Worm (Caenorhabditis elegans) whole organism, dauer: ENCODE measurements around the gene tmed-4.
"Not testable (repeated sequence)": the region's sequence is repeated elsewhere in the genome, so short reads cannot be mapped to it uniquely, and the experiment has no call there.

Source experiments
- unc-62 ChIP-seq: sonication (generic microtip); optimal IDR thresholded peaks from 2 replicates; lab custom pipeline; 2017; ENCODE audit warnings: missing biosample characterization, missing genetic modification reagents, missing genetic modification characterization

Gene tmed-4

DNA sequence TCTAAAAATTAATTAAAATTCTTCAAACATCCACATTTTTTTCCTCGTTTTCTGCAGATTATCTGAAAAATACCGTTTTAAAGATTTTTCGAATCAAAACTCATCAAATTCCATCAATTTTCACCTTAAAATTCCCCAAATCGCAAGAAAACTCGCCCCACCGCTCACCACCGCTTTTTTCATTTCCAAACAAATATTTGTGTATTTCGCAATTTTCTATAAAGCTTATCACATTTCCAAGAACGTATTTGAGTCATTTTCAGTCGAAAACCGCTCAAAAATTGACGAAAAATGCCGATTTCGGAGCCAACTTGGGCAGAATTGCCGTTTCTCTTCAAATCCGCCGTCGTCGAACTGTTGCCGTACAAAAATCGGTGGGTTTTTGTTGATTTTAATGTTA, 828 bp upstream of the tmed-4 start, which contains the start of gene Y60A3A.8:
Gene Y60A3A.8 (plus strand): TSS at position 258 of the 400 bp plus-strand sequence.
- not testable (repeated sequence) for TF ChIP-seq unc-62

DNA sequence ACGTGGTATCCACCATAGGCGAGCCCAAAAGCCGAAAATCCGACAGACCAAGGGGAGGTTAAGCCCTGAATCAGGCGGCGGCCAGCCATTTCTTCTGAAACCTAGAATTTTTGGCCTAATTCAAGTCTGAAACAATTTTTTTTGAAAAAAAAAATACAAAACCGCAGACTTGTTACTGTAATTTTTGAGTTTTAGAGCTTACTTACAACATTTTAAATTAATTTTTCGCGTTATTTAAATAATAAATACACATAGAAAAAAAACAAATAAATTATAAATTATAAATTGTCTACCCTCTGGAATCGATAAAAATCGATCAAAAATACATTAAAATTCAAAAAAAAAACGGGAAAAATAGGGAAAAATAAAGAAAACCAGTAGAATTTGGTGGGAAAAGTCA, 2.4 kb downstream of the tmed-4 start, which contains the start of gene dhs-24:
Gene dhs-24 (minus strand): TSS at position 101 of the 400 bp plus-strand sequence.
- no peak for TF ChIP-seq unc-62

DNA sequence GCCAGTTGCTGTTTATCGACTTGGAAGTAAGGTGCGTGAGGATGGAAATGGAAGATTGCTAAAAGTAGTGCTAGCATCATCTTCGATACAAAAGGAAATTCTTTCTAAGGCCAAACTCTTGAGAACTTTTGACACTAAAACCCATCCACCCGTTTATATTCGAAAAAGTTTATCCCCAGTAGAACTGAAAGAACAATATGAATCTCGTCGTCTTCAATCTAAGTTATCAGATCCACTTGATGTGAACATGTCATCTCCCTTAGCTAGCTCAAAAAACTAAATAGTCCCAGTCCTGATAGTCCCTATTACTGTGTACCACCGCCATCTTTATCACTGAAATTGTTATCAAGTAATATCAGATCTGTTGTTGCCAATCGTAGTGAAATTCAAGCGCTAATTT, 11.9 kb downstream of the tmed-4 start:
- TF ChIP-seq unc-62 = no peak

DNA sequence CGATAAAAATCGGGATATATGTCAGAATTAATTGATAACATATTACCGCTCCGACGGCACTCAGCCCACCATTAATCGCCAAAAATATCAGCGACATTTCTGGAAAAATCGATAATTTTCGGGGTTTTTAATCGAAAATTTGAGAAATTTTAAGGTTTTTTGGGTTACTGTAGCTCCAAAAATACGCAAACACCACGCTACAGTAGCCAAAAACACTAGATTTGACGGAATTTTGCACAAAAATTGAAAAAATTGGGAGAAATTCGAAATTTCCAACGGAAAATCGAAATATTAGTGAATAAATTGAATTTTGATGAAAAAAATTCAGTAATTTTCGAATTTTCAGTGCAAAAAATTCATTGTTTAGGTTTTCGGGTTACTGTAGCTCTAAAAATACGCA, 14.7 kb downstream of the tmed-4 start, which contains the start of gene algn-7:
Gene algn-7 (minus strand): TSS at position 101 of the 400 bp plus-strand sequence.
- TF ChIP-seq unc-62 = no peak

DNA sequence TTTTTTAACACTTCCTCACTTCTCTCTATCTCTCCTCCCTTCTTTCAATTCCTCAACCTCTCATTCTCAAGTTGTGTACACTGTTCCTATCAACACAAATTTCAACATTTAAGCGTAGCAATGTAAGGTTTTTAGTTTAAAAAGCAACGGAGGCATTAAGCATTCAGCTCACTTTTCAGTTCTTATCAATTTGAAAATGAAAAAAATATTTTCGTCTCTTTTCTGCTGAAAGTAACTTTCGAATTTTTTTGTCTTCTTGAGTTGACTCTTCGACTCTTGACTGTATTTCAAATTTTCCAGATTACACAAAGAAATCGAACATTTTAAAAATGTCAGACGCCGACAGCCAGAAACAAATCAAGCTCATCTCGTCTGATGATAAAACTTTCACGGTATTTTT, 25.0 kb downstream of the tmed-4 start, which contains the start of gene skr-4:
Gene skr-4 (plus strand): TSS at position 301 of the 400 bp plus-strand sequence.
- TF ChIP-seq unc-62 = no peak

DNA sequence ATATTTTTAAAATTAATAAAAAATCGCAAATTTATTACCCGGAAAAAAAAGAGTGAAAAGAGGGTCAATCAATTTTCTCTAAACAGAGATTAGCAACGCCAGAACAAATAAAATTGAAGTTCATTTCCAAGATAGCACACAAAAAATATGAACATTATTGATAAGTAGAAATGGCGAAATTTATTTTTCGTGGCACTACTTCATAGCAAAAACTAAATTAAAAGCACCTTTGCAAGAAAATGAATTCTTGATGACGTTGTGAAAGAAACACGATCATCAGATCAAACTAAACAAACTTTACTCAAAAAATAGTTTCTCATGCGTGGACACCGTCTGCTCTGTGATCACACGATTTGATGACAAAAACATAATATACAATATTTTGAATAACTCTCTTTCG, 26.3 kb downstream of the tmed-4 start, which contains the start of gene Y60A3A.16:
Gene Y60A3A.16 (minus strand): TSS at position 101 of the 400 bp plus-strand sequence.
- TF ChIP-seq unc-62 = no peak

DNA sequence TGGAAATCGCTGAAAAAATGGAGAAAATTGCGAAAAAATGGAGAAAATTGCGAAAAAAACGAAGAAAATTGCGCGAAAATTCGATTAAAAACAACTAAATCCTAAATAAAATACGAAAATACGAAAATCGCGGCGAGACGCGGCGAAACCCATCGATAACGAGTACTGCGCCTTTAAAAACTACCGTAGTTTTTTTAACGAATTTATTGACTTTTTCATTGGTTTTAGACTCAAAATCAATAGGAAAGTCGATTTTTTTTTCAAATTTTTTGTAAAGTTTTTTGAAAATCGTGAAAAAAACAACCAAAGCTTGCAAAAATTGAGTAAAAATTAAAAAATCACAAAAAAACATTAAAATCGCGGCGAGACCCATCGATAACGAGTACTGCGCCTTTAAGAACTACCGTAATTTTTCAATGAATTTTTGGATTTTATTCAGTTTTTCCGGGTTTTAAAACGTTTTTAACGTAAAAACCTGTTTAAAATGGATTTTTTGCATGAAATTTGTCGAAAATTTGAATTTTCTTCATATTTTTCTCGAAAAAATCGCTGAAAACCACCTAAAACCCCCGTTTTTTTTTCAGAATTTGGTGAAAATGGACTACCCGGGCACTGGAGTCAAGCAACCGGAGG, 32.8 kb downstream of the tmed-4 start, which contains the start of the genes chk-2 and Y60A3A.19:
Gene chk-2 (minus strand): TSS at position 51 of the 633 bp plus-strand sequence.
Gene Y60A3A.19 (plus strand): TSS at position 583 of the 633 bp plus-strand sequence.
- TF ChIP-seq unc-62 = no peak

DNA sequence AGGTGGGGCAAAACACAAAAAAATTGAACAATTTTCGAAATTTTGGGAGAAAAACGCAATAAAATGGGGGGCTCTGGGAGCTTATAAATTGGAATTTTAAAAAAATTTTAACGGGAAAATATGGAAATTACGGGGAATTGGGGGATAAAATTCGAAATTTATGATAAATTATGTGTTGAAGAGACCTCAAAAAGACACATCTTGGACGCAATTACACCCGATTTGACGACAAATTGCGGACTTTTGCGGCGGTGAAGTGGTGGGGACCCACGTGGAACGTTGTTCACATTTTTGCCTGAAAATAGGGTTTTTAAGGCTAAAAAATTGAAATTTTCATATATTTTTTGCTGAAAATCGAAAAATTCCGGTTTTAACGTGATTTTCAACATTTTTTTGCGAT, 40.0 kb downstream of the tmed-4 start:
- no peak for TF ChIP-seq unc-62

DNA sequence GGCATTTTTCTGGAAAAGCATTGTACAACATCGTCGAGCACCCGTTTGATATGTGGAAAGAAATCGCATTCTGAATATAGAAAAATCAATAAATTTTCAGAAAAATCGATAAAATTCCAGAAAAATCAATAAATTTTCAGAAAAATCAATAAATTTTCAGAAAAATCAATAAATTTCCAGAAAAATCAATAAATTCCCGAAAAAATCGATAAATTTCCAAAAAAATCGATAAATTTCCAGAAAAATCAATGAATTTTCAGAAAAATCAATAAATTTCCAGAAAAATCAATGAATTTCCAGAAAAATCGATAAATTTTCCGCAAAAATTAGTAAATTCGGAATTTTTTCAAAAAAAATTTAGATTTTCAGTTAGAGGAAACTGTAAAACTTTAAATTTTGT, 41.5 kb downstream of the tmed-4 start, which contains the start of gene fars-2:
Gene fars-2 (minus strand): TSS at position 70 of the 400 bp plus-strand sequence.
- TF ChIP-seq unc-62 = no peak

DNA sequence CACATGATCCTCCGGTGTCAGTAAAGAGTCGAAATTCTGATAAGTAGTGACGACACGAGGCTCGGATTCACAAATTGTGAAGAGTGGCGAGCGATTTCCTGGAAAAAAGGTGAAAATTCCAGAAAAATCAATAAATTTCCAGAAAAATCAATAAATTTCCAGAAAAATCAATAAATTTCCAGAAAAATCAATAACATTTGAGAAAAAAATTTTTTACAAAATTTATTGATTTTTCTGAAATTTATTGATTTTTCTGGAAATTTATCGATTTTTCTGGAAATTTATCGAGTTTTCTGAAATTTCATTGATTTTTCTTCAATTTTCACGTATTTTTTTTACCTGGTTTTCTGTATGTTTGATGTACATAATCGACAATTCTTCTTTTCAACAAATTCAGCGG, 42.9 kb downstream of the tmed-4 start:
- TF ChIP-seq unc-62 = no peak

DNA sequence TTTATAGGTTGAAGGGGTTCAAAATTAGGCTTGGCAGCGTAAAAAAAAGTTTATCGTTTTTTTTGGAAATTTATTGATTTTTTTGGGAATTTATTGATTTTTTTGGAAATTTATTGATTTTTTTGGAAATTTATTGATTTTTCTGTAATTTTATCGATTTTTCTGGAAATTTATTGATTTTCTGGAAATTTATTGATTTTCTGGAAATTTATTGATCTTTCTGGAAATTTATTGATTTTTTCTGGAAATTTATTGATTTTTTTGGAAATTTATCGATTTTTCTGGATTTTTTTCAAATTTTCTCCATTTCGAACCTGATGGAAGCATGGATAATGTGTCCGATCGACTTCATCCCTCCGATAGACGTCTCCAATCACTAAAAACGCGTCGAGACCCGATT, 44.1 kb downstream of the tmed-4 start:
- TF ChIP-seq unc-62 = no peak

DNA sequence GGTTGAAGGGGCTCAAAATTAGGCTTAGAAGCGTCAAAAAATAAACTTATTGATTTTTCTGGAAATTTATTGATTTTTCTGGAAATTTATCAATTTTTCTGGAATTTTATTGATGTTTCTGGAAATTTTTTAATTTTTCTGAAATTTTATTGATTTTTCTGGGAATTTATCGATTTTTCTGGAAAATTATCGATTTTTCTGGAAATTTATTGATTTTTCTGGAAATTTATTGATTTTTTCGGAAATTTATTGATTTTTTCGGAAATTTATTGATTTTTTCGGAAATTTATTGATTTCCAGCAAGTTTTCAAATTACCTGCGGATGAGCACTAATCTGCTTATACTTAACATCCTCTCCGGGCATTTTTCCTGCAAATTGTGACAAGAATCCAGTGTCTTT, 47.1 kb downstream of the tmed-4 start:
- no peak for TF ChIP-seq unc-62

DNA sequence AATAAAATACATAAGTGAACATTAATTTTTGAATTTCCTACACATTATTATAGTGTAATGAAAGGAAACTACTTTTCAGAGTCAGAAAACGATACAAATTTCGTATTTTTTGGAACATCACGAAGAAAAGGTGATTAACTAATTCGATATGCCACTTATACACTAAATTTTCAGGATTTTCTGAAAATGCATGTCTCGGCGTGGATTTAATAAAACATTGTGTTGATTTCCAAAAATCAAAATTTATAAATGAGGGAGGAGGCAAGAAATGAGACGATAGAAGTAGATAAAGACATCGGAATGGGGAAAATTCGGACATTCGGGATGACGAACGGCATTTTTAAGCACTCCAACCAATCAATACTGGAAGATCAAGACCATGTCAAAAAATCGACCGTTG, 49.7 kb downstream of the tmed-4 start, which contains the start of gene Y116F11B.14:
Gene Y116F11B.14 (plus strand): TSS at position 301 of the 400 bp plus-strand sequence.
- no peak for TF ChIP-seq unc-62

DNA sequence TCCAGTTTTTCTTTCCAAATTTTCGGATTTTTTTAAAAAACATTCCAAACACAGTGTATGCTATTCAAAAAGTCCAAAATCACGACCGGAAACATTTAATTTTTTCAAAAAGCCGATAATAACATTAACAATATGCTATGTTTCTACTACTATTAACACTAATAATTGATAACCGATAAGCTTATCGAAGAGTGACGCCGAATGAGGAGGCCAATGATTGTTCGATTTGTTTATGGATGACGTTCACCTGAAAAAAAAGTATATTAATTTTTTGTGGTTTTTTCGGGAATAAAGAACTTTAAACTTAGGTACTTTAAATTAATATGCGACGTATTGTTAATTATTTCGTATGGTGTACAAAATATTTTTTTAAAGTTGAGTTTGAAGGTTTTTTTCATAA, 50.9 kb downstream of the tmed-4 start:
- no peak for TF ChIP-seq unc-62

DNA sequence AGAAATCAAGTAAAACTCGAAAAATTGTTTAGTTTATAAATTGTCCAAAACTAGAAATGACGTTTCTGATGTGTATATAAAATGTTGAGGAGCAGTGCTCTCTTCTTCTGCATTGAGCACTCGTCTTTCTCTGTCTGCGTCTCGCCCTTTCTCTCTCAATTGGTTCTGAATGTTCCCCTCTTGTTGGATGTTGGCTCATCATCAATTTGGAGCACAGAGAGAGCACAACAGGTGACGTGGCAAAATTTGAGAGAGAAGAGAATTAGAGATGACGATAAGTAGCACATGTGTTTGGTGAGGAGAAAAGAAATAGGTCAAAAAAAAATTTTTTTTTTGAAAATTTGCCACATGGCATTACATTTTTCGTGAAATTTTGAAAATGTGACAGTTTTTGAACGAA, 51.3 kb downstream of the tmed-4 start:
- TF ChIP-seq unc-62 = no peak
